Fruit fly (Drosophila melanogaster) whole organism, embryonic: ENCODE data around the gene Acp76A.
A peak's percentile ranks its signal among the peaks of the same experiment; 100 is the strongest.

Experiments
- Awh ChIP-seq: fragments of 200-800 bp; sonication (Bioruptor generic); IDR thresholded peaks from 2 replicates; pipeline ENCODE4, ENCODE4 v1.3.6; 2022; ENCODE audit warnings: missing biosample characterization, missing genetic modification characterization
- Bdp1 ChIP-seq: fragments of 200-800 bp; sonication (Bioruptor generic); optimal IDR thresholded peaks from 3 replicates; lab custom pipeline; 2016; ENCODE audit warnings: missing biosample characterization, missing genetic modification characterization
- Blimp-1 ChIP-seq: fragments of 200-800 bp; sonication (Bioruptor generic); optimal IDR thresholded peaks from 3 replicates; lab custom pipeline; 2018; ENCODE audit warnings: missing biosample characterization, missing genetic modification characterization, mild to moderate bottlenecking, moderate library complexity, missing genetic modification reagents
- CG10565 ChIP-seq: fragments of 200-800 bp; sonication (Bioruptor generic); optimal IDR thresholded peaks from 3 replicates; lab custom pipeline; 2016; ENCODE audit warnings: missing biosample characterization, mild to moderate bottlenecking, missing genetic modification characterization
- CG10959 ChIP-seq: fragments of 200-800 bp; sonication (Bioruptor generic); IDR thresholded peaks from 2 replicates; pipeline ENCODE4 v1.3.6; 2022; ENCODE audit warnings: missing biosample characterization, missing genetic modification characterization
- CG12236 ChIP-seq: fragments of 200-800 bp; sonication (Bioruptor generic); optimal IDR thresholded peaks from 2 replicates; lab custom pipeline; 2016; ENCODE audit warnings: missing biosample characterization, missing genetic modification characterization
- CG12391 ChIP-seq: fragments of 200-800 bp; sonication (Bioruptor generic); optimal IDR thresholded peaks from 3 replicates; lab custom pipeline; 2018; ENCODE audit warnings: missing biosample characterization, mild to moderate bottlenecking, missing genetic modification characterization, moderate library complexity
- CG13624 ChIP-seq: fragments of 200-800 bp; sonication (Bioruptor generic); optimal IDR thresholded peaks from 2 replicates; lab custom pipeline; 2016; ENCODE audit warnings: missing biosample characterization, missing genetic modification characterization
- CG13775 ChIP-seq: fragments of 200-800 bp; sonication (Bioruptor generic); optimal IDR thresholded peaks from 3 replicates; lab custom pipeline; 2017; ENCODE audit warnings: missing biosample characterization, mild to moderate bottlenecking, missing genetic modification characterization
- CG14965 ChIP-seq: fragments of 200-800 bp; sonication (Bioruptor generic); optimal IDR thresholded peaks from 2 replicates; lab custom pipeline; 2016; ENCODE audit warnings: missing biosample characterization, missing genetic modification characterization, borderline replicate concordance
- CG1603 ChIP-seq: fragments of 200-800 bp; sonication (Bioruptor generic); optimal IDR thresholded peaks from 2 replicates; lab custom pipeline; 2019; ENCODE audit warnings: missing biosample characterization, mild to moderate bottlenecking, missing genetic modification characterization, moderate library complexity
- CG17568 ChIP-seq: fragments of 200-800 bp; sonication (Bioruptor generic); optimal IDR thresholded peaks from 2 replicates; lab custom pipeline; 2018; ENCODE audit warnings: missing biosample characterization, mild to moderate bottlenecking, missing genetic modification characterization, moderate library complexity
- CG17912 ChIP-seq: fragments of 200-800 bp; sonication (Bioruptor generic); optimal IDR thresholded peaks from 2 replicates; lab custom pipeline; 2018; ENCODE audit warnings: missing biosample characterization, mild to moderate bottlenecking, missing genetic modification characterization
- CG18619 ChIP-seq: fragments of 200-800 bp; sonication (Bioruptor generic); optimal IDR thresholded peaks from 3 replicates; lab custom pipeline; 2017; ENCODE audit warnings: missing biosample characterization, mild to moderate bottlenecking, missing genetic modification characterization
- CG31388 ChIP-seq: fragments of 200-800 bp; sonication (Bioruptor generic); optimal IDR thresholded peaks from 2 replicates; lab custom pipeline; 2016; ENCODE audit warnings: missing biosample characterization, missing genetic modification characterization
- CG3281 ChIP-seq: fragments of 200-800 bp; sonication (Bioruptor generic); optimal IDR thresholded peaks from 3 replicates; lab custom pipeline; 2017; ENCODE audit warnings: missing biosample characterization, mild to moderate bottlenecking, missing genetic modification characterization
- CG4404 ChIP-seq: fragments of 200-800 bp; sonication (Bioruptor generic); IDR thresholded peaks from 2 replicates; pipeline ENCODE4 v1.3.6; 2022; ENCODE audit warnings: missing biosample characterization, missing genetic modification characterization
- CG5180 ChIP-seq: fragments of 200-800 bp; sonication (Bioruptor generic); optimal IDR thresholded peaks from 3 replicates; lab custom pipeline; 2017; ENCODE audit warnings: missing biosample characterization, missing genetic modification characterization, mild to moderate bottlenecking, moderate library complexity, missing genetic modification reagents
- CG6175 ChIP-seq: fragments of 200-800 bp; sonication (Bioruptor generic); IDR thresholded peaks from 3 replicates; pipeline ENCODE4 v1.3.6; 2022; ENCODE audit warnings: missing biosample characterization, missing genetic modification characterization
- CG6272 ChIP-seq: fragments of 200-800 bp; sonication (Bioruptor generic); IDR thresholded peaks from 2 replicates; pipeline ENCODE4 v1.3.6; 2022; ENCODE audit warnings: missing biosample characterization, missing genetic modification characterization
- CG7786 ChIP-seq: fragments of 200-800 bp; sonication (Bioruptor generic); optimal IDR thresholded peaks from 2 replicates; lab custom pipeline; 2016; ENCODE audit warnings: missing biosample characterization, missing genetic modification characterization
- CG8924 ChIP-seq: fragments of 200-800 bp; optimal IDR thresholded peaks from 3 replicates; lab custom pipeline; 2019; ENCODE audit warnings: missing biosample characterization, mild to moderate bottlenecking, missing genetic modification characterization, moderate library complexity
- CG9215 ChIP-seq: fragments of 200-800 bp; sonication (Bioruptor generic); IDR thresholded peaks from 2 replicates; pipeline ENCODE4 v1.3.6; 2022; ENCODE audit warnings: missing biosample characterization, missing genetic modification characterization
- CG9437 ChIP-seq: fragments of 200-800 bp; sonication (Bioruptor generic); optimal IDR thresholded peaks from 2 replicates; lab custom pipeline; 2018; ENCODE audit warnings: missing biosample characterization, mild to moderate bottlenecking, missing genetic modification characterization
- CoRest ChIP-seq: fragments of 200-800 bp; sonication (Bioruptor generic); optimal IDR thresholded peaks from 3 replicates; lab custom pipeline; 2018; ENCODE audit warnings: missing biosample characterization, mild to moderate bottlenecking, missing genetic modification characterization, moderate library complexity
- Ets97D ChIP-seq: fragments of 200-800 bp; sonication (Bioruptor generic); optimal IDR thresholded peaks from 3 replicates; lab custom pipeline; 2016; ENCODE audit warnings: missing biosample characterization, missing genetic modification characterization
- Fer1 ChIP-seq: fragments of 200-800 bp; sonication (Bioruptor generic); optimal IDR thresholded peaks from 2 replicates; lab custom pipeline; 2017; ENCODE audit warnings: missing biosample characterization, mild to moderate bottlenecking, missing genetic modification characterization
- Gsc ChIP-seq: fragments of 200-800 bp; sonication (Bioruptor generic); IDR thresholded peaks from 2 replicates; pipeline ENCODE4 v1.3.6; 2022; ENCODE audit warnings: missing biosample characterization, missing genetic modification characterization
- Hr39 ChIP-seq: fragments of >200 bp; optimal IDR thresholded peaks from 2 replicates; lab custom pipeline; 2017
- Ptx1 ChIP-seq: fragments of 200-800 bp; sonication (Bioruptor generic); IDR thresholded peaks from 2 replicates; pipeline ENCODE4 v1.3.6; 2022; ENCODE audit warnings: missing biosample characterization, missing genetic modification characterization
- Rfx ChIP-seq: fragments of 200-800 bp; sonication (Bioruptor generic); IDR thresholded peaks from 2 replicates; pipeline ENCODE4 v1.3.6; 2022; ENCODE audit warnings: missing biosample characterization, missing genetic modification characterization
- Scr ChIP-seq: fragments of 200-800 bp; sonication (Bioruptor generic); IDR thresholded peaks from 2 replicates; pipeline ENCODE4 v1.3.6; 2022; ENCODE audit warnings: missing biosample characterization, missing genetic modification characterization; ENCODE audit not compliant: partially characterized antibody
- ab ChIP-seq: fragments of 200-800 bp; sonication (Bioruptor generic); optimal IDR thresholded peaks from 2 replicates; lab custom pipeline; 2016; ENCODE audit warnings: missing biosample characterization, missing genetic modification characterization
- amos ChIP-seq: fragments of 200-800 bp; sonication (Bioruptor generic); IDR thresholded peaks from 2 replicates; pipeline ENCODE4 v1.3.6; 2022; ENCODE audit warnings: missing biosample characterization, missing genetic modification characterization; ENCODE audit not compliant: partially characterized antibody
- ara ChIP-seq: fragments of 200-800 bp; sonication (Bioruptor generic); IDR thresholded peaks from 2 replicates; pipeline ENCODE4 v1.3.6; 2022; ENCODE audit warnings: missing biosample characterization, missing genetic modification characterization
- btn ChIP-seq: fragments of 200-800 bp; sonication (Bioruptor generic); optimal IDR thresholded peaks from 2 replicates; lab custom pipeline; 2016; ENCODE audit warnings: missing biosample characterization, missing genetic modification characterization
- chm ChIP-seq: fragments of 200-800 bp; sonication (Bioruptor generic); IDR thresholded peaks from 2 replicates; pipeline ENCODE4 v1.3.6; 2022; ENCODE audit warnings: missing biosample characterization, missing genetic modification characterization
- danr ChIP-seq: fragments of 200-800 bp; sonication (Bioruptor generic); IDR thresholded peaks from 2 replicates; pipeline ENCODE4 v1.3.6; 2022; ENCODE audit warnings: missing biosample characterization, missing genetic modification characterization
- dpn ChIP-seq, 2 experiments: fragments of 200-800 bp; sonication (Bioruptor generic); optimal IDR thresholded peaks; 3 replicates each; lab custom pipeline; 2016; ENCODE audit warnings: missing biosample characterization in 2 of 2, missing genetic modification characterization in 2 of 2
- ewg ChIP-seq: fragments of 200-800 bp; sonication (Bioruptor generic); optimal IDR thresholded peaks from 3 replicates; lab custom pipeline; 2017; ENCODE audit warnings: mild to moderate bottlenecking, missing biosample characterization, missing genetic modification reagents, missing genetic modification characterization
- ftz-f1 ChIP-seq: fragments of 200-800 bp; sonication (Bioruptor generic); optimal IDR thresholded peaks from 2 replicates; lab custom pipeline; 2016; ENCODE audit warnings: missing biosample characterization, missing genetic modification characterization
- grau ChIP-seq: fragments of 200-800 bp; optimal IDR thresholded peaks from 3 replicates; lab custom pipeline; 2019; ENCODE audit warnings: missing biosample characterization, mild to moderate bottlenecking, missing genetic modification characterization, moderate library complexity
- gsb ChIP-seq: fragments of 200-800 bp; sonication (Bioruptor generic); IDR thresholded peaks from 2 replicates; pipeline ENCODE4 v1.3.6; 2022; ENCODE audit warnings: missing biosample characterization, missing genetic modification characterization
- gt ChIP-seq: fragments of 200-800 bp; sonication (Bioruptor generic); IDR thresholded peaks from 2 replicates; pipeline ENCODE4 v1.3.6; 2022; ENCODE audit warnings: missing biosample characterization, missing genetic modification characterization
- odd ChIP-seq: fragments of 200-800 bp; sonication (Bioruptor generic); optimal IDR thresholded peaks from 2 replicates; lab custom pipeline; 2017; ENCODE audit warnings: missing biosample characterization, mild to moderate bottlenecking, missing genetic modification characterization
- p53 ChIP-seq: fragments of 200-800 bp; sonication (Bioruptor generic); optimal IDR thresholded peaks from 2 replicates; lab custom pipeline; 2016; ENCODE audit warnings: missing biosample characterization, missing genetic modification characterization
- ranshi ChIP-seq: fragments of 200-800 bp; sonication (Bioruptor generic); IDR thresholded peaks from 2 replicates; pipeline ENCODE4 v1.3.6; 2022; ENCODE audit warnings: missing biosample characterization, missing genetic modification characterization
- seq ChIP-seq: fragments of 200-800 bp; sonication (Bioruptor generic); IDR thresholded peaks from 2 replicates; pipeline ENCODE4 v1.3.6; 2022; ENCODE audit warnings: missing biosample characterization, missing genetic modification characterization
- sob ChIP-seq: fragments of 200-800 bp; sonication (Bioruptor generic); IDR thresholded peaks from 2 replicates; pipeline ENCODE4 v1.3.6; 2022; ENCODE audit warnings: missing biosample characterization, missing genetic modification characterization
- sug ChIP-seq: fragments of 200-800 bp; optimal IDR thresholded peaks from 2 replicates; lab custom pipeline; 2019; ENCODE audit warnings: missing biosample characterization, mild to moderate bottlenecking, missing genetic modification characterization, moderate library complexity
- twi ChIP-seq: fragments of 200-800 bp; optimal IDR thresholded peaks from 2 replicates; lab custom pipeline; 2019; ENCODE audit warnings: missing biosample characterization, mild to moderate bottlenecking, missing genetic modification characterization, moderate library complexity
- vvl ChIP-seq: fragments of 200-800 bp; sonication (Bioruptor generic); IDR thresholded peaks from 2 replicates; pipeline ENCODE4 v1.3.6; 2022; ENCODE audit warnings: missing biosample characterization, missing genetic modification characterization

Acp76A gene

dm6 chr3L:19040155-19040644 is 11.6 kb downstream of the Acp76A start (continued):
- TF ChIP-seq Rfx (GFP tag; lab: Robert Waterston, UW) (no peak), Bdp1 (no peak), Blimp-1 (GFP tag; lab: Kevin White, UChicago) (peak; percentile 72), CG31388 (GFP tag; lab: Kevin White, UChicago) (no peak), CoRest (no peak), Awh (GFP tag; lab: Robert Waterston, UW) (no peak), sob (GFP tag; lab: Robert Waterston, UW) (peak; percentile 53; the same call in 1 of the 2 replicates), CG6272 (GFP tag; lab: Robert Waterston, UW) (no peak), Fer1 (no peak), ewg (GFP tag; lab: Kevin White, UChicago) (no peak), dpn (GFP tag; optimal IDR thresholded peaks at IDR 0.05; lab: Kevin White, UChicago) (no peak), p53 (GFP tag; lab: Kevin White, UChicago) (no peak), seq (GFP tag; lab: Robert Waterston, UW) (0 out of 2 replicates have a peak, but pooled peaks have one; percentile 18), Hr39 (lab: Kevin White, UChicago) (no peak), CG10565 (GFP tag; lab: Kevin White, UChicago) (no peak), CG3281 (GFP tag; lab: Kevin White, UChicago) (peak; percentile 50), CG12236 (no peak), ranshi (GFP tag; lab: Robert Waterston, UW) (no peak), gt (GFP tag; lab: Robert Waterston, UW) (no peak), CG17912 (GFP tag; lab: Kevin White, UChicago) (no peak), Scr (GFP tag; lab: Robert Waterston, UW) (no peak), ftz-f1 (peak; percentile 94), grau (tag; lab: Kevin White, UChicago) (peak; percentile 22), CG9437 (no peak), CG4404 (no peak), CG12391 (tag; lab: Kevin White, UChicago) (no peak), btn (GFP tag; lab: Kevin White, UChicago) (no peak), sug (peak; percentile 98), CG7786 (no peak), odd (GFP tag; lab: Kevin White, UChicago) (peak; percentile 16), Ets97D (no peak), ab (GFP tag; lab: Kevin White, UChicago) (no peak), ara (GFP tag; lab: Robert Waterston, UW) (no peak), CG8924 (tag; lab: Kevin White, UChicago) (no peak), CG17568 (GFP tag; lab: Kevin White, UChicago) (peak; percentile 44), CG18619 (GFP tag; lab: Kevin White, UChicago) (peak; percentile 25), twi (no peak), vvl (GFP tag; lab: Robert Waterston, UW) (peak; percentile 42; the same call in 1 of the 2 replicates), CG9215 (GFP tag; lab: Robert Waterston, UW) (no peak), amos (GFP tag; lab: Robert Waterston, UW) (peak; percentile 15; the same call in 1 of the 2 replicates), CG5180 (GFP tag; lab: Kevin White, UChicago) (no peak), chm (no peak), CG14965 (no peak), Ptx1 (GFP tag; lab: Robert Waterston, UW) (peak; percentile 57), CG13624 (GFP tag; lab: Kevin White, UChicago) (no peak), gsb (GFP tag; lab: Robert Waterston, UW) (no peak), CG13775 (no peak), CG1603 (no peak), Gsc (GFP tag; lab: Robert Waterston, UW) (no peak), CG6175 (GFP tag; lab: Robert Waterston, UW) (peak; percentile 90; the same call in 2 of the 3 replicates), danr (GFP tag; lab: Robert Waterston, UW) (no peak), CG10959 (GFP tag; lab: Robert Waterston, UW) (no peak)
